Fruit fly (Drosophila melanogaster) whole organism, pupa: ENCODE data around the gene CG1571.

Experiments
- CG10348 ChIP-seq: fragments of 200-800 bp; sonication (Bioruptor generic); IDR thresholded peaks from 2 replicates; pipeline ENCODE4 v1.3.6; 2022; ENCODE audit warnings: missing biosample characterization, missing genetic modification characterization
- CG12605 ChIP-seq: fragments of 200-800 bp; sonication (Bioruptor generic); IDR thresholded peaks from 2 replicates; pipeline ENCODE4 v1.3.6; 2022; ENCODE audit warnings: missing biosample characterization, missing genetic modification characterization
- CG17806 ChIP-seq: fragments of 200-800 bp; sonication (Bioruptor generic); optimal IDR thresholded peaks from 2 replicates; lab custom pipeline; 2018; ENCODE audit warnings: missing biosample characterization, mild to moderate bottlenecking, missing genetic modification characterization, moderate library complexity
- CG32121 ChIP-seq: fragments of 200-800 bp; sonication (Bioruptor generic); IDR thresholded peaks from 2 replicates; pipeline ENCODE4 v1.3.6; 2022; ENCODE audit warnings: missing biosample characterization, missing genetic modification characterization
- CG34367 ChIP-seq: fragments of 200-800 bp; sonication (Bioruptor generic); optimal IDR thresholded peaks from 2 replicates; lab custom pipeline; 2018; ENCODE audit warnings: missing biosample characterization, mild to moderate bottlenecking, missing genetic modification characterization
- CG4496 ChIP-seq: fragments of 200-800 bp; sonication (Bioruptor generic); IDR thresholded peaks from 3 replicates; pipeline ENCODE4 v1.3.6; 2022; ENCODE audit warnings: missing biosample characterization, missing genetic modification characterization
- CG8301 ChIP-seq: fragments of 200-800 bp; sonication (Bioruptor generic); optimal IDR thresholded peaks from 2 replicates; lab custom pipeline; 2018; ENCODE audit warnings: missing biosample characterization, mild to moderate bottlenecking, missing genetic modification characterization
- CG9948 ChIP-seq: fragments of 200-800 bp; sonication (Bioruptor generic); optimal IDR thresholded peaks from 2 replicates; lab custom pipeline; 2018; ENCODE audit warnings: missing biosample characterization, mild to moderate bottlenecking, missing genetic modification characterization, moderate library complexity
- D1 ChIP-seq: fragments of 200-800 bp; sonication (Bioruptor generic); optimal IDR thresholded peaks from 2 replicates; lab custom pipeline; 2018; ENCODE audit warnings: missing biosample characterization, mild to moderate bottlenecking, missing genetic modification characterization, moderate library complexity
- EcR ChIP-seq: fragments of 200-800 bp; sonication (Bioruptor generic); optimal IDR thresholded peaks from 3 replicates; lab custom pipeline; 2019; ENCODE audit warnings: missing biosample characterization, missing genetic modification characterization, mild to moderate bottlenecking, moderate library complexity, missing genetic modification reagents
- Pif1A ChIP-seq: fragments of 200-800 bp; sonication (Bioruptor generic); optimal IDR thresholded peaks from 3 replicates; lab custom pipeline; 2016; ENCODE audit warnings: missing biosample characterization, missing genetic modification characterization
- Pif1B ChIP-seq: fragments of 200-800 bp; sonication (Bioruptor generic); optimal IDR thresholded peaks from 3 replicates; lab custom pipeline; 2016; ENCODE audit warnings: missing biosample characterization, missing genetic modification characterization
- fd96Ca ChIP-seq: fragments of 200-800 bp; sonication (Bioruptor generic); IDR thresholded peaks from 3 replicates; pipeline ENCODE4 v1.3.6; 2022; ENCODE audit warnings: missing biosample characterization, missing genetic modification characterization

DNA sequence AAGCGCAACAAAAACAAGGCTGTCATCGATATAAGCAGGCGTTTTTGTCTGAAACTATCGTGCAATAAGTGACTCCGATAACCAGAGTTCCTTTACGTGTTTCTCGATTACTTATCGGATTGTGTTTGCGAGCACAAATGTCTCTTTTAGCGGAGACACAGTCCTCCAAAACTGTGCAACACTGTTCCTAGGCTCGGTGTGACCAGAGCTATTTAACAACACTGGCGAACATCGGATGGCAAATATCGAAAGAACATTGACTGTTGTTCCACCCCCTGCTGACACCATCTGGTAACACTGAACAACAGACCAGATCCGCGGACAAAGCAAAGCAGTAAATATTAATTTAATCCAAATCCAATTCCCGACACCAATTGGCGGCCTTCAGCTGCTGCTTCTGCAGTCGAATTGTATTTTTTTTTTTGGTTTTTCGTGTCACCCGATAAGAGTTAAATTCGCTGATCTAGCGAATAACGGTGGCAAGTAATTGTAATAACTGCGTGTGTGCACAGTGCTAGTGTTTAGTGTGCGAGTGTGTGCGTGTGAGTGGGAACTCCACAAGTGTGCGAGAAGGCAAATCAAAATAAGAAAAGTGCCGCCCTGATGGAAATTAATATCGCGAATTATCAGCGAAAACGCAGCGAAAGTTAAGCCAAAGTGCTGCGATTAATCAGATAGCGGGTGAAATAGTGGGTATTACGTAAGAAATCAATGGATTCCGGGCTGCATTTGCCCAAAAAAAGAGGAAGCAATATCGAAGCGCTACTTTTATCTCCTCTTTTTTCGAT lies 14.1 kb upstream of the CG1571 start, which contains the start of gene mys:
- TF ChIP-seq Pif1A (GFP tag; lab: Kevin White, UChicago) (no peak), D1 (tag; lab: Kevin White, UChicago) (no peak), CG8301 (tag; lab: Kevin White, UChicago) (peak; percentile 27), fd96Ca (GFP tag; lab: Robert Waterston, UW) (peak; percentile 18; the same call in 1 of the 3 replicates), CG4496 (GFP tag; lab: Robert Waterston, UW) (peak; percentile 19; the same call in 1 of the 3 replicates), CG32121 (GFP tag; lab: Robert Waterston, UW) (no peak), CG34367 (no peak), CG9948 (tag; lab: Kevin White, UChicago) (no peak), EcR (no peak), CG17806 (tag; lab: Kevin White, UChicago) (no peak), Pif1B (no peak), CG12605 (GFP tag; lab: Robert Waterston, UW) (peak; percentile 63), CG10348 (GFP tag; lab: Robert Waterston, UW) (no peak)
